Fruit fly (Drosophila melanogaster): ENCODE data around the gene RnrL.

- TF ChIP-seq Sin3A (optimal IDR thresholded peaks at IDR 0.05) (no peak), h (optimal IDR thresholded peaks at IDR 0.05) (no peak), psq (optimal IDR thresholded peaks at IDR 0.05) (no peak), insv (optimal IDR thresholded peaks at IDR 0.05) (no peak)
Observed at dm6 chr2L:10276436-10276835, 51.3 kb downstream of the RnrL start.
